Fruit fly (Drosophila melanogaster) whole organism, embryonic: ENCODE measurements around the gene CG42449.

Source experiments
- Antp ChIP-seq: fragments of 200-800 bp; sonication (Bioruptor generic); optimal IDR thresholded peaks from 3 replicates; lab custom pipeline; 2016; ENCODE audit warnings: missing biosample characterization, missing genetic modification characterization
- CG10147 ChIP-seq: fragments of 200-800 bp; sonication (Bioruptor generic); optimal IDR thresholded peaks from 2 replicates; lab custom pipeline; 2019; ENCODE audit warnings: missing biosample characterization, mild to moderate bottlenecking, missing genetic modification characterization, moderate library complexity
- CG10267 ChIP-seq: fragments of 200-800 bp; sonication (Bioruptor generic); optimal IDR thresholded peaks from 2 replicates; lab custom pipeline; 2018; ENCODE audit warnings: missing biosample characterization, mild to moderate bottlenecking, missing genetic modification characterization, moderate library complexity
- CG12391 ChIP-seq: fragments of 200-800 bp; sonication (Bioruptor generic); optimal IDR thresholded peaks from 3 replicates; lab custom pipeline; 2018; ENCODE audit warnings: missing biosample characterization, mild to moderate bottlenecking, missing genetic modification characterization, moderate library complexity
- CG12659 ChIP-seq: fragments of 200-800 bp; sonication (Bioruptor generic); optimal IDR thresholded peaks from 3 replicates; lab custom pipeline; 2017; ENCODE audit warnings: mild to moderate bottlenecking, missing biosample characterization, missing genetic modification reagents, missing genetic modification characterization
- CG15514 ChIP-seq: fragments of 200-800 bp; sonication (Bioruptor generic); optimal IDR thresholded peaks from 3 replicates; lab custom pipeline; 2017; ENCODE audit warnings: missing biosample characterization, missing genetic modification characterization, mild to moderate bottlenecking, moderate library complexity, missing genetic modification reagents
- CG16813 ChIP-seq: fragments of 200-800 bp; sonication (Bioruptor generic); IDR thresholded peaks from 3 replicates; pipeline ENCODE4 v1.3.6; 2022; ENCODE audit warnings: missing biosample characterization, missing genetic modification characterization; ENCODE audit not compliant: partially characterized antibody
- CG17361 ChIP-seq: fragments of 200-800 bp; sonication (Bioruptor generic); IDR thresholded peaks from 3 replicates; pipeline ENCODE4 v1.3.6; 2022; ENCODE audit warnings: missing biosample characterization, missing genetic modification characterization
- CG17829 ChIP-seq: fragments of 200-800 bp; optimal IDR thresholded peaks from 2 replicates; lab custom pipeline; 2019; ENCODE audit warnings: missing biosample characterization, mild to moderate bottlenecking, missing genetic modification characterization, moderate library complexity
- CG18011 ChIP-seq: fragments of 200-800 bp; sonication (Bioruptor generic); optimal IDR thresholded peaks from 2 replicates; lab custom pipeline; 2017; ENCODE audit warnings: missing biosample characterization, missing genetic modification characterization, mild to moderate bottlenecking, moderate library complexity, missing genotype
- CG30020 ChIP-seq: fragments of 200-800 bp; optimal IDR thresholded peaks from 2 replicates; lab custom pipeline; 2019; ENCODE audit warnings: missing biosample characterization, mild to moderate bottlenecking, missing genetic modification characterization, moderate library complexity
- CG3281 ChIP-seq: fragments of 200-800 bp; sonication (Bioruptor generic); optimal IDR thresholded peaks from 3 replicates; lab custom pipeline; 2017; ENCODE audit warnings: missing biosample characterization, mild to moderate bottlenecking, missing genetic modification characterization
- CG34422 ChIP-seq: fragments of 200-800 bp; sonication (Bioruptor generic); IDR thresholded peaks from 3 replicates; pipeline ENCODE4 v1.3.6; 2022; ENCODE audit warnings: missing biosample characterization, missing genetic modification characterization
- CG4404 ChIP-seq: fragments of 200-800 bp; sonication (Bioruptor generic); IDR thresholded peaks from 2 replicates; pipeline ENCODE4 v1.3.6; 2022; ENCODE audit warnings: missing biosample characterization, missing genetic modification characterization
- CG4617 ChIP-seq: fragments of 200-800 bp; sonication (Bioruptor generic); optimal IDR thresholded peaks from 3 replicates; lab custom pipeline; 2016; ENCODE audit warnings: missing biosample characterization, missing genetic modification characterization, borderline replicate concordance
- CG6791 ChIP-seq: fragments of 200-800 bp; sonication (Bioruptor generic); IDR thresholded peaks from 3 replicates; pipeline ENCODE4 v1.3.6; 2022; ENCODE audit warnings: missing biosample characterization, missing genetic modification characterization; ENCODE audit not compliant: partially characterized antibody
- CG7745 ChIP-seq: fragments of 200-800 bp; sonication (Bioruptor generic); optimal IDR thresholded peaks from 2 replicates; lab custom pipeline; 2018; ENCODE audit warnings: missing biosample characterization, mild to moderate bottlenecking, missing genetic modification characterization, moderate library complexity
- CG8281 ChIP-seq: fragments of 200-800 bp; sonication (Bioruptor generic); optimal IDR thresholded peaks from 2 replicates; lab custom pipeline; 2018; ENCODE audit warnings: missing biosample characterization, mild to moderate bottlenecking, missing genetic modification characterization, moderate library complexity
- CG8924 ChIP-seq: fragments of 200-800 bp; optimal IDR thresholded peaks from 3 replicates; lab custom pipeline; 2019; ENCODE audit warnings: missing biosample characterization, mild to moderate bottlenecking, missing genetic modification characterization, moderate library complexity
- CG9727 ChIP-seq: fragments of 200-800 bp; sonication (Bioruptor generic); optimal IDR thresholded peaks from 3 replicates; lab custom pipeline; 2017; ENCODE audit warnings: missing biosample characterization, mild to moderate bottlenecking, missing genetic modification characterization
- CG9932 ChIP-seq: fragments of 200-800 bp; sonication (Bioruptor generic); IDR thresholded peaks from 2 replicates; pipeline ENCODE4 v1.3.6; 2022; ENCODE audit warnings: missing biosample characterization, missing genetic modification characterization
- CHES-1-like ChIP-seq: fragments of 200-800 bp; sonication (Bioruptor generic); optimal IDR thresholded peaks from 2 replicates; lab custom pipeline; 2016; ENCODE audit warnings: missing biosample characterization, missing genetic modification characterization
- CoRest ChIP-seq: fragments of 200-800 bp; sonication (Bioruptor generic); optimal IDR thresholded peaks from 3 replicates; lab custom pipeline; 2018; ENCODE audit warnings: missing biosample characterization, mild to moderate bottlenecking, missing genetic modification characterization, moderate library complexity
- Dip2 ChIP-seq: fragments of 200-800 bp; sonication (Bioruptor generic); IDR thresholded peaks from 2 replicates; pipeline ENCODE4 v1.3.6; 2022; ENCODE audit warnings: missing biosample characterization, missing genetic modification characterization
- Dip3 ChIP-seq: fragments of 200-800 bp; sonication (Bioruptor generic); optimal IDR thresholded peaks from 3 replicates; lab custom pipeline; 2016; ENCODE audit warnings: missing biosample characterization, missing genetic modification characterization
- Dp ChIP-seq: fragments of 200-800 bp; sonication (Bioruptor generic); optimal IDR thresholded peaks from 2 replicates; lab custom pipeline; 2018; ENCODE audit warnings: missing biosample characterization, mild to moderate bottlenecking, missing genetic modification characterization, moderate library complexity
- E2f1 ChIP-seq: fragments of 200-800 bp; sonication (Bioruptor generic); IDR thresholded peaks from 2 replicates; pipeline ENCODE4 v1.3.6; 2022; ENCODE audit warnings: missing biosample characterization, missing genetic modification characterization
- Mad ChIP-seq: fragments of 200-800 bp; sonication (Bioruptor generic); optimal IDR thresholded peaks from 2 replicates; lab custom pipeline; 2016; ENCODE audit warnings: missing biosample characterization, missing genetic modification characterization
- NC2β ChIP-seq: fragments of 200-800 bp; sonication (Bioruptor generic); optimal IDR thresholded peaks from 2 replicates; lab custom pipeline; 2016; ENCODE audit warnings: missing biosample characterization, missing genetic modification characterization
- Opbp ChIP-seq: fragments of 200-800 bp; sonication (Bioruptor generic); IDR thresholded peaks from 3 replicates; pipeline ENCODE4 v1.3.6; 2022; ENCODE audit warnings: missing biosample characterization, missing genetic modification characterization; ENCODE audit not compliant: partially characterized antibody
- Scr ChIP-seq: fragments of 200-800 bp; sonication (Bioruptor generic); IDR thresholded peaks from 2 replicates; pipeline ENCODE4 v1.3.6; 2022; ENCODE audit warnings: missing biosample characterization, missing genetic modification characterization; ENCODE audit not compliant: partially characterized antibody
- Stat92E ChIP-seq, 3 experiments: fragments of >200 bp in 2 of 3; fragments of 200-800 bp in 1 of 3; sonication (Bioruptor generic) in 1 of 3; optimal IDR thresholded peaks; 2 replicates each; lab custom pipeline; 2017 to 2019; ENCODE audit warnings: missing biosample characterization in 3 of 3, missing genetic modification characterization in 3 of 3, mild to moderate bottlenecking in 1 of 3, moderate library complexity in 1 of 3
- YL-1 ChIP-seq: fragments of 200-800 bp; sonication (Bioruptor generic); optimal IDR thresholded peaks from 3 replicates; lab custom pipeline; 2017; ENCODE audit warnings: missing biosample characterization, mild to moderate bottlenecking, missing genetic modification characterization
- chif ChIP-seq, 2 experiments: fragments of 200-800 bp; sonication (Bioruptor generic); optimal IDR thresholded peaks; 3 replicates each; lab custom pipeline; 2016; ENCODE audit warnings: missing biosample characterization in 2 of 2, missing genetic modification characterization in 2 of 2
- crp ChIP-seq, 2 experiments: fragments of 200-800 bp; sonication (Bioruptor generic); optimal IDR thresholded peaks; 2 replicates in 1 of 2; 3 replicates in 1 of 2; lab custom pipeline; 2017; ENCODE audit warnings: missing biosample characterization in 2 of 2, missing genetic modification characterization in 2 of 2, mild to moderate bottlenecking in 1 of 2, moderate library complexity in 1 of 2
- ewg ChIP-seq: fragments of 200-800 bp; sonication (Bioruptor generic); optimal IDR thresholded peaks from 3 replicates; lab custom pipeline; 2017; ENCODE audit warnings: mild to moderate bottlenecking, missing biosample characterization, missing genetic modification reagents, missing genetic modification characterization
- gcm ChIP-seq: fragments of 200-800 bp; sonication (Bioruptor generic); optimal IDR thresholded peaks from 2 replicates; lab custom pipeline; 2019; ENCODE audit warnings: missing biosample characterization, mild to moderate bottlenecking, missing genetic modification characterization, moderate library complexity
- inv ChIP-seq: fragments of 200-800 bp; sonication (Bioruptor generic); IDR thresholded peaks from 2 replicates; pipeline ENCODE4 v1.3.6; 2022; ENCODE audit warnings: missing biosample characterization, missing genetic modification characterization; ENCODE audit not compliant: partially characterized antibody
- jumu ChIP-seq: fragments of 200-800 bp; sonication (Bioruptor generic); optimal IDR thresholded peaks from 3 replicates; lab custom pipeline; 2016; ENCODE audit warnings: missing biosample characterization, missing genetic modification characterization
- lilli ChIP-seq: fragments of 200-800 bp; sonication (Bioruptor generic); optimal IDR thresholded peaks from 3 replicates; lab custom pipeline; 2016; ENCODE audit warnings: missing biosample characterization, missing genetic modification characterization
- mam ChIP-seq: fragments of 200-800 bp; sonication (Bioruptor generic); optimal IDR thresholded peaks from 3 replicates; lab custom pipeline; 2016; ENCODE audit warnings: missing biosample characterization, missing genetic modification characterization
- mirr ChIP-seq: fragments of 200-800 bp; sonication (Bioruptor generic); optimal IDR thresholded peaks from 3 replicates; lab custom pipeline; 2018; ENCODE audit warnings: missing biosample characterization, mild to moderate bottlenecking, missing genetic modification characterization
- nerfin-2 ChIP-seq: fragments of 200-800 bp; sonication (Bioruptor generic); IDR thresholded peaks from 2 replicates; pipeline ENCODE4 v1.3.6; 2022; ENCODE audit warnings: missing biosample characterization, missing genetic modification characterization; ENCODE audit not compliant: partially characterized antibody
- phol ChIP-seq: fragments of 200-800 bp; sonication (Bioruptor generic); optimal IDR thresholded peaks from 3 replicates; lab custom pipeline; 2018; ENCODE audit warnings: missing biosample characterization, mild to moderate bottlenecking, missing genetic modification characterization, moderate library complexity
- prd ChIP-seq, 3 experiments: fragments of >200 bp in 2 of 3; fragments of 200-800 bp in 1 of 3; sonication (Bioruptor generic) in 1 of 3; optimal IDR thresholded peaks in 2 of 3; IDR thresholded peaks in 1 of 3; 2 replicates in 2 of 3; 3 replicates in 1 of 3; pipeline versions ENCODE4 v1.3.6 to Lab custom; 2017 to 2022; ENCODE audit warnings: missing biosample characterization in 1 of 3, missing genetic modification characterization in 1 of 3
- shn ChIP-seq: fragments of 200-800 bp; sonication (Bioruptor generic); optimal IDR thresholded peaks from 3 replicates; lab custom pipeline; 2016; ENCODE audit warnings: missing biosample characterization, missing genetic modification characterization
- slbo ChIP-seq: fragments of 200-800 bp; sonication (Bioruptor generic); IDR thresholded peaks from 2 replicates; pipeline ENCODE4 v1.3.6; 2022; ENCODE audit warnings: missing biosample characterization, missing genetic modification characterization
- so ChIP-seq: fragments of 200-800 bp; sonication (Bioruptor generic); IDR thresholded peaks from 3 replicates; pipeline ENCODE4 v1.3.6; 2022; ENCODE audit warnings: missing biosample characterization, missing genetic modification characterization

Gene CG42449

DNA sequence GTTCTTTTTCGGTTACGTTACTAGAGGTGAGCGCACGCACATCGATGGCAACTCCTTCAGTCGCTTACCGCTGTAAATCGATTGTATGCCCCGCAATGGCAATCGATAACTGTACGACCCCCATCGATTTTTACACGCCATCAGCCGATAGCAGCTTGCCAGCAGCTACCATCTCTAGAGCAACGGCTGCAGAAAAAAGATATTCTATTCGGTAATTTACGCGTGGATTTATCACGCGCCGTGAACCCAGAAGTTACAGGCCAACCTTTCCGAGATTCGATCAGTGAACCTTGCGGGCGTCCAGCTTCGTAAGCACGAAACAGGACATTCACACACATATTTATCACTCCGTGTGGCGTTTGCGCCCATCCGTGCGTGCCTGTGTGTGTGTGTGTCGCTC is 17.1 kb upstream of the CG42449 start, which contains the start of the genes Sirt4 and CG4119 (continued):
- TF ChIP-seq Dip3 (GFP tag; lab: Kevin White, UChicago), result peak; percentile 12
- TF ChIP-seq CG10147 (GFP tag; lab: Kevin White, UChicago), result no peak
- TF ChIP-seq CoRest (tag; lab: Kevin White, UChicago), result peak; percentile 14
- TF ChIP-seq slbo (GFP tag; lab: Robert Waterston, UW), result peak; percentile 54; the same call in 1 of the 2 replicates
- TF ChIP-seq ewg (GFP tag; lab: Kevin White, UChicago), result peak; percentile 51
- TF ChIP-seq CHES-1-like (GFP tag; lab: Kevin White, UChicago), result peak; percentile 21
- peak; percentile 52 for TF ChIP-seq phol (tag; lab: Kevin White, UChicago)
- peak in 1 of 3 experiments; percentile 19 for TF ChIP-seq Stat92E (GFP tag; optimal IDR thresholded peaks at IDR 0.05; lab: Kevin White, UChicago)
- TF ChIP-seq CG30020 (tag; lab: Kevin White, UChicago), result peak; percentile 5
- TF ChIP-seq prd (optimal IDR thresholded peaks at IDR 0.05; lab: Kevin White, UChicago), result no peak
- TF ChIP-seq prd (GFP tag; IDR thresholded peaks at IDR 0.05; lab: Robert Waterston, UW), result peak; percentile 39; the same call in 1 of the 3 replicates
- TF ChIP-seq NC2β (GFP tag; lab: Kevin White, UChicago), result peak; percentile 62
- peak; percentile 45 for TF ChIP-seq CG8924 (tag; lab: Kevin White, UChicago)
- peak; percentile 93 for TF ChIP-seq Scr
- peak; percentile 47 for TF ChIP-seq lilli (GFP tag; lab: Kevin White, UChicago)
- TF ChIP-seq CG17361 (GFP tag; lab: Robert Waterston, UW), result 0 out of 3 replicates have a peak, but pooled peaks have one; percentile 17
- TF ChIP-seq CG34422 (GFP tag; lab: Robert Waterston, UW), result peak; percentile 56; the same call in 1 of the 3 replicates
- peak; percentile 92 for TF ChIP-seq CG4617 (GFP tag; lab: Kevin White, UChicago)
- peak; percentile 13 for TF ChIP-seq Antp (GFP tag; lab: Kevin White, UChicago)
- TF ChIP-seq CG3281 (GFP tag; lab: Kevin White, UChicago), result peak; percentile 9
- peak; percentile 40 for TF ChIP-seq CG12391 (tag; lab: Kevin White, UChicago)
- TF ChIP-seq chif (GFP tag; optimal IDR thresholded peaks at IDR 0.05; lab: Kevin White, UChicago), result no peak
- peak; percentile 25 for TF ChIP-seq shn (GFP tag; lab: Kevin White, UChicago)
- TF ChIP-seq so (GFP tag; lab: Robert Waterston, UW), result no peak
- TF ChIP-seq Dip2 (GFP tag; lab: Robert Waterston, UW), result no peak
- peak; percentile 19 for TF ChIP-seq mirr (GFP tag; lab: Kevin White, UChicago)
- peak; percentile 9 for TF ChIP-seq CG9727 (GFP tag; lab: Kevin White, UChicago)
- peak; percentile 2 for TF ChIP-seq CG18011 (GFP tag; lab: Kevin White, UChicago)
- TF ChIP-seq Opbp (GFP tag; lab: Robert Waterston, UW), result peak; percentile 97
- peak; percentile 44 for TF ChIP-seq jumu (GFP tag; lab: Kevin White, UChicago)
- TF ChIP-seq crp (GFP tag; optimal IDR thresholded peaks at IDR 0.05; lab: Kevin White, UChicago), result peak in 1 of 2 experiments; percentile 44
- peak; percentile 95 for TF ChIP-seq CG15514 (GFP tag; lab: Kevin White, UChicago)
- no peak for TF ChIP-seq CG8281 (tag; lab: Kevin White, UChicago)
- TF ChIP-seq CG6791 (GFP tag; lab: Robert Waterston, UW), result peak; percentile 98
- peak; percentile 77 for TF ChIP-seq CG9932
- TF ChIP-seq inv, result peak; percentile 94
- TF ChIP-seq nerfin-2 (GFP tag; lab: Robert Waterston, UW), result peak; percentile 96
- no peak for TF ChIP-seq CG7745 (tag; lab: Kevin White, UChicago)
- 0 out of 2 replicates have a peak, but pooled peaks have one; percentile 8 for TF ChIP-seq E2f1 (GFP tag; lab: Robert Waterston, UW)
- peak; percentile 52 for TF ChIP-seq Dp (GFP tag; lab: Kevin White, UChicago)
- peak; percentile 61 for TF ChIP-seq CG17829 (tag; lab: Kevin White, UChicago)
- peak; percentile 56 for TF ChIP-seq mam
- peak; percentile 81 for TF ChIP-seq YL-1
- peak; percentile 41 for TF ChIP-seq CG10267 (tag; lab: Kevin White, UChicago)
- TF ChIP-seq Mad (GFP tag; lab: Kevin White, UChicago), result peak; percentile 15
- peak; percentile 83 for TF ChIP-seq CG12659 (GFP tag; lab: Kevin White, UChicago)
- peak; percentile 96 for TF ChIP-seq CG16813 (GFP tag; lab: Robert Waterston, UW)
- no peak for TF ChIP-seq CG4404 (GFP tag; lab: Robert Waterston, UW)
- TF ChIP-seq gcm (GFP tag; lab: Kevin White, UChicago), result peak; percentile 5
